Worm (Caenorhabditis elegans) whole organism, L2 larva: ENCODE measurements around the gene pag-3.

ENCODE experiments used
- C34F6.9 ChIP-seq: fragments of 150-350 bp; optimal IDR thresholded peaks from 2 replicates; lab custom pipeline; 2014; ENCODE audit warnings: missing biosample characterization, missing genetic modification characterization
- F13H6.1 ChIP-seq: sonication (generic microtip); optimal IDR thresholded peaks from 2 replicates; lab custom pipeline; 2016; ENCODE audit warnings: missing genetic modification characterization, missing compliant biosample characterization
- R02D3.7 ChIP-seq: fragments of 150-350 bp; optimal IDR thresholded peaks from 2 replicates; lab custom pipeline; 2014; ENCODE audit warnings: missing biosample characterization, missing genetic modification characterization
- Y55F3AM.14 ChIP-seq: fragments of 200-800 bp; sonication (Bioruptor generic); optimal IDR thresholded peaks from 2 replicates; lab custom pipeline; 2018; ENCODE audit warnings: mild to moderate bottlenecking, missing genetic modification characterization, missing compliant biosample characterization
- ZK546.5 ChIP-seq: sonication (generic microtip); optimal IDR thresholded peaks from 2 replicates; lab custom pipeline; 2017; ENCODE audit warnings: missing biosample characterization, missing genetic modification characterization
- ama-1 ChIP-seq: fragments of 150-350 bp; optimal IDR thresholded peaks from 2 replicates; lab custom pipeline; 2018; ENCODE audit warnings: inconsistent platforms
- blmp-1 ChIP-seq: sonication (generic microtip); optimal IDR thresholded peaks from 2 replicates; lab custom pipeline; 2017; ENCODE audit warnings: missing genetic modification characterization, mild to moderate bottlenecking, missing compliant biosample characterization, antibody characterized with exemption, moderate library complexity; ENCODE audit not compliant: insufficient read depth
- ceh-82 ChIP-seq: fragments of 150-350 bp; optimal IDR thresholded peaks from 2 replicates; lab custom pipeline; 2014; ENCODE audit warnings: missing biosample characterization, missing genetic modification characterization
- dmd-4 ChIP-seq: sonication (generic microtip); optimal IDR thresholded peaks from 2 replicates; lab custom pipeline; 2017; ENCODE audit warnings: missing biosample characterization, missing genetic modification characterization
- elt-1 ChIP-seq: fragments of 150-350 bp; optimal IDR thresholded peaks from 2 replicates; lab custom pipeline; 2014; ENCODE audit warnings: missing biosample characterization, missing genetic modification characterization
- elt-3 ChIP-seq: sonication (generic microtip); optimal IDR thresholded peaks from 2 replicates; lab custom pipeline; 2017; ENCODE audit warnings: missing biosample characterization, missing genetic modification characterization
- fos-1 ChIP-seq: fragments of 150-350 bp; optimal IDR thresholded peaks from 2 replicates; lab custom pipeline; 2014; ENCODE audit warnings: missing biosample characterization, missing genetic modification characterization
- gmeb-1 ChIP-seq: fragments of 150-350 bp; optimal IDR thresholded peaks from 2 replicates; lab custom pipeline; 2014; ENCODE audit warnings: missing biosample characterization, missing genetic modification characterization
- lin-11 ChIP-seq: fragments of 150-350 bp; sonication (generic microtip); optimal IDR thresholded peaks from 2 replicates; lab custom pipeline; 2014; ENCODE audit warnings: missing biosample characterization, missing genetic modification characterization, inconsistent platforms, mixed read lengths
- lin-13 ChIP-seq: fragments of 150-350 bp; optimal IDR thresholded peaks from 2 replicates; lab custom pipeline; 2014; ENCODE audit warnings: missing biosample characterization, missing genetic modification reagents, missing genetic modification characterization
- lin-39 ChIP-seq: fragments of 150-350 bp; optimal IDR thresholded peaks from 2 replicates; lab custom pipeline; 2014; ENCODE audit warnings: missing biosample characterization, missing genetic modification reagents, missing genetic modification characterization
- lsy-2 ChIP-seq, 2 experiments: fragments of 150-350 bp in 1 of 2; sonication (generic microtip) in 1 of 2; optimal IDR thresholded peaks; 2 replicates each; lab custom pipeline; 2014 to 2017; ENCODE audit warnings: missing biosample characterization in 2 of 2, missing genetic modification characterization in 2 of 2
- mab-5 ChIP-seq: fragments of 150-350 bp; optimal IDR thresholded peaks from 2 replicates; lab custom pipeline; 2014; ENCODE audit warnings: missing biosample characterization, missing genetic modification characterization
- mdl-1 ChIP-seq, 2 experiments: fragments of 150-350 bp in 1 of 2; sonication (generic microtip) in 1 of 2; optimal IDR thresholded peaks; 2 replicates each; lab custom pipeline; 2017; ENCODE audit warnings: missing biosample characterization in 2 of 2, missing genetic modification characterization in 2 of 2
- nhr-21 ChIP-seq: fragments of 150-350 bp; optimal IDR thresholded peaks from 2 replicates; lab custom pipeline; 2014; ENCODE audit warnings: missing biosample characterization, missing genetic modification characterization
- nhr-23 ChIP-seq: fragments of 150-350 bp; optimal IDR thresholded peaks from 2 replicates; lab custom pipeline; 2014; ENCODE audit warnings: missing biosample characterization, missing genetic modification reagents, missing genetic modification characterization
- nhr-237 ChIP-seq: fragments of 150-350 bp; optimal IDR thresholded peaks from 2 replicates; lab custom pipeline; 2014; ENCODE audit warnings: missing biosample characterization, missing genetic modification characterization
- nhr-25 ChIP-seq: fragments of 150-350 bp; sonication (generic microtip); optimal IDR thresholded peaks from 3 replicates; lab custom pipeline; 2014; ENCODE audit warnings: missing biosample characterization, missing genetic modification characterization
- nhr-6 ChIP-seq: fragments of 150-350 bp; optimal IDR thresholded peaks from 2 replicates; lab custom pipeline; 2014; ENCODE audit warnings: missing biosample characterization, missing genetic modification characterization
- nhr-77 ChIP-seq: fragments of 150-350 bp; optimal IDR thresholded peaks from 2 replicates; lab custom pipeline; 2014; ENCODE audit warnings: missing biosample characterization, missing genetic modification characterization
- peb-1 ChIP-seq: fragments of 150-350 bp; optimal IDR thresholded peaks from 2 replicates; lab custom pipeline; 2014; ENCODE audit warnings: missing biosample characterization, missing genetic modification characterization
- sem-4 ChIP-seq: fragments of 150-350 bp; optimal IDR thresholded peaks from 2 replicates; lab custom pipeline; 2014; ENCODE audit warnings: missing biosample characterization, missing genetic modification reagents, missing genetic modification characterization
- skn-1 ChIP-seq: sonication (generic microtip); optimal IDR thresholded peaks from 2 replicates; lab custom pipeline; 2017; ENCODE audit warnings: missing biosample characterization, missing genetic modification characterization
- sma-3 ChIP-seq: sonication (generic microtip); optimal IDR thresholded peaks from 2 replicates; lab custom pipeline; 2016; ENCODE audit warnings: missing genetic modification reagents, missing genetic modification characterization, missing compliant biosample characterization
- sma-9 ChIP-seq, 2 experiments: fragments of 150-350 bp in 1 of 2; sonication (generic microtip) in 1 of 2; optimal IDR thresholded peaks; 2 replicates each; lab custom pipeline; 2014 to 2016; ENCODE audit warnings: missing genetic modification characterization in 2 of 2, mild to moderate bottlenecking in 1 of 2, missing biosample characterization in 1 of 2, missing compliant biosample characterization in 1 of 2, missing genetic modification reagents in 1 of 2, moderate library complexity in 1 of 2
- snpc-4 ChIP-seq: fragments of 150-350 bp; optimal IDR thresholded peaks from 2 replicates; lab custom pipeline; 2014; ENCODE audit warnings: missing biosample characterization, missing genetic modification characterization
- unc-39 ChIP-seq: fragments of 150-350 bp; optimal IDR thresholded peaks from 2 replicates; lab custom pipeline; 2014; ENCODE audit warnings: missing biosample characterization, missing genetic modification characterization
- ztf-4 ChIP-seq: fragments of 150-350 bp; optimal IDR thresholded peaks from 2 replicates; lab custom pipeline; 2014; ENCODE audit warnings: missing biosample characterization, missing genetic modification characterization

pag-3 gene

ce11 chrX:14962456-14962855, 8.0 kb upstream of the pag-3 start, which contains the start of gene rgs-10:
rgs-10 (plus strand) TSS chrX:14962756.
- TF ChIP-seq ztf-4 (tag; lab: Kevin White, UChicago) (no peak), ama-1 (no peak), blmp-1 (no peak), ceh-82 (tag; lab: Kevin White, UChicago) (no peak), elt-3 (tag; lab: Kevin White, UChicago) (no peak), Y55F3AM.14 (GFP tag; lab: Kevin White, UChicago) (no peak), lsy-2 (tag; optimal IDR thresholded peaks at IDR 0.05; lab: Kevin White, UChicago) (no peak), dmd-4 (tag; lab: Kevin White, UChicago) (no peak), F13H6.1 (tag; lab: Kevin White, UChicago) (no peak), lin-13 (GFP tag; lab: Kevin White, UChicago) (no peak), nhr-21 (tag; lab: Kevin White, UChicago) (no peak)

ce11 chrX:14961471-14961870, 7.0 kb upstream of the pag-3 start, which contains the start of gene idpp-3:
idpp-3 (minus strand) TSS chrX:14961571.
- TF ChIP-seq sma-3: no peak
- no peak for TF ChIP-seq gmeb-1 (tag; lab: Kevin White, UChicago)
- TF ChIP-seq nhr-6 (tag; lab: Kevin White, UChicago): no peak
- TF ChIP-seq Y55F3AM.14 (GFP tag; lab: Kevin White, UChicago): no peak
- TF ChIP-seq nhr-77 (tag; lab: Kevin White, UChicago): no peak
- no peak for TF ChIP-seq skn-1 (tag; lab: Kevin White, UChicago)
- TF ChIP-seq sem-4 (tag; lab: Kevin White, UChicago): no peak
- TF ChIP-seq snpc-4 (tag; lab: Kevin White, UChicago): no peak
- no peak for TF ChIP-seq lin-13 (GFP tag; lab: Kevin White, UChicago)
- no peak for TF ChIP-seq C34F6.9 (tag; lab: Kevin White, UChicago)
- no peak for TF ChIP-seq ZK546.5

ce11 chrX:14960841-14961240, 6.4 kb upstream of the pag-3 start:
- TF ChIP-seq unc-39 (tag; lab: Kevin White, UChicago) (no peak), mab-5 (tag; lab: Kevin White, UChicago) (no peak), lin-11 (tag; lab: Kevin White, UChicago) (no peak), fos-1 (tag; lab: Kevin White, UChicago) (no peak), gmeb-1 (tag; lab: Kevin White, UChicago) (no peak)
- TF ChIP-seq, all 48 proteins: peak for 0

ce11 chrX:14959393-14960073, 5.1 kb upstream of the pag-3 start:
- TF ChIP-seq elt-3 (tag; lab: Kevin White, UChicago) (no peak), ztf-4 (tag; lab: Kevin White, UChicago) (no peak), snpc-4 (tag; lab: Kevin White, UChicago) (no peak), nhr-237 (tag; lab: Kevin White, UChicago) (no peak), nhr-23 (tag; lab: Kevin White, UChicago) (no peak), sma-9 (GFP tag; optimal IDR thresholded peaks at IDR 0.05; lab: Kevin White, UChicago) (no peak), sma-9 (tag; optimal IDR thresholded peaks at IDR 0.05; lab: Kevin White, UChicago) (no peak), sem-4 (tag; lab: Kevin White, UChicago) (no peak), lin-39 (no peak), elt-1 (tag; lab: Kevin White, UChicago) (no peak), nhr-6 (tag; lab: Kevin White, UChicago) (no peak), nhr-21 (tag; lab: Kevin White, UChicago) (no peak), blmp-1 (no peak), dmd-4 (tag; lab: Kevin White, UChicago) (no peak), skn-1 (tag; lab: Kevin White, UChicago) (no peak), mdl-1 (tag; optimal IDR thresholded peaks at IDR 0.05; lab: Kevin White, UChicago) (no peak), nhr-25 (no peak), Y55F3AM.14 (GFP tag; lab: Kevin White, UChicago) (no peak), F13H6.1 (tag; lab: Kevin White, UChicago) (no peak), R02D3.7 (no peak), peb-1 (no peak)
